Fruit fly (Drosophila melanogaster) whole organism, wandering third instar larva: ENCODE measurements around the gene CG12316.

Experiments
- CG9705 ChIP-seq: fragments of 200-800 bp; sonication (Bioruptor generic); optimal IDR thresholded peaks from 2 replicates; lab custom pipeline; 2018; ENCODE audit warnings: missing biosample characterization, mild to moderate bottlenecking, missing genetic modification characterization
- CrebA ChIP-seq: fragments of 200-800 bp; sonication (Bioruptor generic); optimal IDR thresholded peaks from 2 replicates; lab custom pipeline; 2016; ENCODE audit warnings: missing biosample characterization, mild to moderate bottlenecking, missing genetic modification characterization, borderline replicate concordance
- Dfd ChIP-seq: fragments of >200 bp; optimal IDR thresholded peaks from 2 replicates; lab custom pipeline; 2017; ENCODE audit warnings: missing biosample characterization, missing genetic modification characterization
- Dif ChIP-seq: fragments of 200-275, 200-300 bp; sonication (Bioruptor generic); optimal IDR thresholded peaks from 2 replicates; lab custom pipeline; 2018; ENCODE audit warnings: missing biosample characterization, missing genetic modification characterization; ENCODE audit not compliant: partially characterized antibody
- HLH106 ChIP-seq: fragments of 200-800 bp; optimal IDR thresholded peaks from 3 replicates; lab custom pipeline; 2019; ENCODE audit warnings: missing biosample characterization, mild to moderate bottlenecking, missing genetic modification characterization, moderate library complexity
- Hr78 ChIP-seq: fragments of >200 bp; optimal IDR thresholded peaks from 2 replicates; lab custom pipeline; 2017; ENCODE audit warnings: missing biosample characterization, missing genetic modification characterization
- Jra ChIP-seq: sonication (Bioruptor generic); optimal IDR thresholded peaks from 2 replicates; lab custom pipeline; 2016; ENCODE audit warnings: missing biosample characterization, missing genetic modification characterization
- Mio ChIP-seq: sonication (Bioruptor generic); optimal IDR thresholded peaks from 2 replicates; lab custom pipeline; 2016; ENCODE audit warnings: missing biosample characterization, missing genetic modification characterization
- Myc ChIP-seq: fragments of >200 bp; optimal IDR thresholded peaks from 2 replicates; lab custom pipeline; 2017
- N ChIP-seq: fragments of >200 bp; optimal IDR thresholded peaks from 2 replicates; lab custom pipeline; 2018; ENCODE audit warnings: missing biosample characterization, missing external identifiers, missing genetic modification characterization
- OdsH ChIP-seq: fragments of 200-800 bp; sonication (Bioruptor generic); optimal IDR thresholded peaks from 2 replicates; lab custom pipeline; 2016; ENCODE audit warnings: missing biosample characterization, mild to moderate bottlenecking, missing genetic modification characterization
- Rel ChIP-seq, 2 experiments: fragments of 200-800 bp; sonication (Bioruptor generic) in 1 of 2; optimal IDR thresholded peaks; 2 replicates in 1 of 2; 3 replicates in 1 of 2; lab custom pipeline; 2016 to 2019; ENCODE audit warnings: mild to moderate bottlenecking in 2 of 2, missing biosample characterization in 2 of 2, missing genetic modification characterization in 2 of 2, moderate library complexity in 1 of 2
- Sp1 ChIP-seq: fragments of 200-800 bp; sonication (Bioruptor generic); optimal IDR thresholded peaks from 3 replicates; lab custom pipeline; 2019; ENCODE audit warnings: missing biosample characterization, mild to moderate bottlenecking, missing genetic modification characterization, moderate library complexity
- br ChIP-seq: fragments of 200-800 bp; sonication (Bioruptor generic); optimal IDR thresholded peaks from 2 replicates; lab custom pipeline; 2016; ENCODE audit warnings: missing biosample characterization, missing genetic modification characterization
- brk ChIP-seq: fragments of 200-800 bp; sonication (Bioruptor generic); optimal IDR thresholded peaks from 2 replicates; lab custom pipeline; 2016; ENCODE audit warnings: missing biosample characterization, mild to moderate bottlenecking, missing genetic modification characterization
- dl ChIP-seq, 2 experiments: fragments of 175-275, 200-275 bp in 1 of 2; fragments of 200-275 bp in 1 of 2; sonication (Bioruptor generic); optimal IDR thresholded peaks; lab custom pipeline; 2018; ENCODE audit warnings: mild to moderate bottlenecking in 2 of 2, missing biosample characterization in 2 of 2, missing genetic modification characterization in 2 of 2, moderate library complexity in 2 of 2; ENCODE audit not compliant: partially characterized antibody in 2 of 2, insufficient read depth in 1 of 2
- dmrt93B ChIP-seq: fragments of 200-800 bp; sonication (Bioruptor generic); optimal IDR thresholded peaks from 2 replicates; lab custom pipeline; 2018; ENCODE audit warnings: missing biosample characterization, mild to moderate bottlenecking, missing genetic modification characterization
- dsf ChIP-seq: sonication (Bioruptor generic); optimal IDR thresholded peaks from 2 replicates; lab custom pipeline; 2016; ENCODE audit warnings: missing biosample characterization, missing genetic modification characterization, borderline replicate concordance
- ey ChIP-seq: fragments of 200-800 bp; sonication (Bioruptor generic); optimal IDR thresholded peaks from 2 replicates; lab custom pipeline; 2016; ENCODE audit warnings: missing biosample characterization, missing genetic modification characterization
- foxo ChIP-seq, 2 experiments: fragments of 200-800 bp; sonication (Bioruptor generic); optimal IDR thresholded peaks; 2 replicates in 1 of 2; 3 replicates in 1 of 2; lab custom pipeline; 2016 to 2017; ENCODE audit warnings: missing biosample characterization in 2 of 2, missing genetic modification characterization in 2 of 2
- fru ChIP-seq: fragments of 200-800 bp; sonication (Bioruptor generic); optimal IDR thresholded peaks from 3 replicates; lab custom pipeline; 2016; ENCODE audit warnings: missing biosample characterization, mild to moderate bottlenecking, missing genetic modification characterization
- h ChIP-seq: fragments of 200-800 bp; sonication (Bioruptor generic); optimal IDR thresholded peaks from 3 replicates; lab custom pipeline; 2016; ENCODE audit warnings: missing biosample characterization, mild to moderate bottlenecking, missing genetic modification characterization
- jim ChIP-seq: fragments of 175-275, 200-325 bp; sonication (Bioruptor generic); optimal IDR thresholded peaks from 2 replicates; lab custom pipeline; 2016; ENCODE audit warnings: missing biosample characterization, mild to moderate bottlenecking, missing genetic modification characterization
- lola ChIP-seq: fragments of >200 bp; optimal IDR thresholded peaks from 2 replicates; lab custom pipeline; 2017; ENCODE audit warnings: missing biosample characterization, missing genetic modification characterization
- pan ChIP-seq: fragments of >200 bp; optimal IDR thresholded peaks from 2 replicates; lab custom pipeline; 2017
- psq ChIP-seq: fragments of 200-800 bp; sonication (Bioruptor generic); optimal IDR thresholded peaks from 3 replicates; lab custom pipeline; 2017; ENCODE audit warnings: missing biosample characterization, mild to moderate bottlenecking, missing genetic modification characterization, moderate library complexity
- rgr ChIP-seq: fragments of 200-800 bp; sonication (Bioruptor generic); optimal IDR thresholded peaks from 3 replicates; lab custom pipeline; 2016; ENCODE audit warnings: missing biosample characterization, mild to moderate bottlenecking, missing genetic modification characterization
- sage ChIP-seq: fragments of 200-800 bp; sonication (Bioruptor generic); optimal IDR thresholded peaks from 2 replicates; lab custom pipeline; 2016; ENCODE audit warnings: missing biosample characterization, mild to moderate bottlenecking, missing genetic modification characterization
- sv ChIP-seq: fragments of 200-800 bp; sonication (Bioruptor generic); optimal IDR thresholded peaks from 3 replicates; lab custom pipeline; 2016; ENCODE audit warnings: missing biosample characterization, missing genetic modification characterization
- tai ChIP-seq: sonication (Bioruptor generic); optimal IDR thresholded peaks from 2 replicates; lab custom pipeline; 2016; ENCODE audit warnings: missing biosample characterization, missing genetic modification characterization
- usp ChIP-seq: fragments of >200 bp; optimal IDR thresholded peaks from 2 replicates; lab custom pipeline; 2017; ENCODE audit warnings: missing biosample characterization, missing genetic modification characterization
- woc ChIP-seq: sonication (Bioruptor generic); optimal IDR thresholded peaks from 2 replicates; lab custom pipeline; 2016; ENCODE audit warnings: missing biosample characterization, mild to moderate bottlenecking, missing genetic modification characterization

Gene CG12316

DNA sequence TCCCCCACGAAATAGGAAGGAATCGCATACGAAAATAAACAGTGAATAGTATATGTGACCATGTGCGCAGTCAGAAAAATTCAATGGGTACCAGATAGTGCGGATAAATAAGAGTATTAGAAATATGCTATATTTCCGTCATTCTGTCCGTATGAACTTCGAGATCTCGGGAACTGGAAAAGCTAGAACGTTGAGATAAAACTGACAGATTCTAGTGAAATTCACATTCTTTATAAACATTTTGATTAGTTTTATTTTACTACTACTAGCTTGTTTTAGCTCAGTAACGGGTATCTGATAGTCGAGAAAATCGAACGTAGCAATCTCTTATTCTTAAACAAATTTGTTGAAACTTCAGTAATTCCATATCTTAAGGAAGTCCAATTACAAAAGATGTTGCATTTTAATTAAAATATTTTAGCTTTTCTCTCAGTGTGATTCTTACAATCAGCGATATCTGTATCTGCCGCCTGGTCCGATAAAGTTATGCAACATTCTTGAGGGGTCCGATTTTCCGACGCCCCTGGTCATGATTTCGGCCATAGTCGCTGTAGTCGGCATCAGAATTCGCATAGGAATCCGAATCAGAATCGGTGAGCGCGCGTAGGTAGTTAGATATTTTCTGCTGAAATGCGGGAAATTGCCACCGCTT is 35.8 kb upstream of the CG12316 start:
- no peak for TF ChIP-seq br (GFP tag; lab: Kevin White, UChicago)
- TF ChIP-seq pan (lab: Kevin White, UChicago) = no peak
- TF ChIP-seq usp (GFP tag; lab: Kevin White, UChicago) = no peak
- no peak for TF ChIP-seq sage (GFP tag; lab: Kevin White, UChicago)
- no peak for TF ChIP-seq rgr (GFP tag; lab: Kevin White, UChicago)
- TF ChIP-seq Mio = no peak
- no peak for TF ChIP-seq dsf (GFP tag; lab: Kevin White, UChicago)
- TF ChIP-seq Myc = no peak

DNA sequence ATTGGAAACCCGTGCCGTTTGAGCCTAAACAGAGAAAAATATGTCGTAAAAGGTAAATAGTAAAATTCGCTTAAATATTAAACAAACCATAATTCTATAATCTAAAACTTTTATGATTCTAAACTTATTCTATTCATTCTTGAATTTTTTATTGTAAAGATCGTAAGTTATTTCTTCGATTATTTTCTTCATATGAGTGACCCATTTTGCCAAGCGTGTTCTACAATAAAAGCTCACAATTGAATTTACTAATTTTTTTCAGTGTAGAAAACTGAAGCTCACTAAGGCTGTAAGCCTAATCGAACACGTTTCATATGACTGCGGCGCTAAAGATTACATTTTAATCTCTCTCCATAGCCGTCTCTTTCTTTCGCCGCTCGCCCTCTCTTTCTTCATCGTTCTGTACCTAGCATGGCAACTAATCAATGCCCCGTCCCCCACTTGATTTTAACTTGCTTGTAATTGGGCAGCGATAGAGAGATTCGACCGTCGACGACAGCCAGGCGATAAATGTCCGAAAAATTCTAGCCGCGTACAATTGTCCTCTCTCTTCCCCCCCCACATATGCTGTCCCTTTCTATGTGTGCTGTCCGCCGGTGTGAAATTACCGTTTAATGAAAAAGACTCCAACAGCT is 35.2 kb upstream of the CG12316 start:
- TF ChIP-seq lola (GFP tag; lab: Kevin White, UChicago) = no peak
- no peak for TF ChIP-seq usp (GFP tag; lab: Kevin White, UChicago)
- TF ChIP-seq Myc = no peak
- TF ChIP-seq Hr78 = no peak
- no peak for TF ChIP-seq CrebA (GFP tag; lab: Kevin White, UChicago)
- no peak for TF ChIP-seq OdsH (GFP tag; lab: Kevin White, UChicago)
- TF ChIP-seq Dif = no peak
- TF ChIP-seq foxo (GFP tag; optimal IDR thresholded peaks at IDR 0.05; lab: Kevin White, UChicago) = no peak
- TF ChIP-seq, all 38 proteins: peak for 0

DNA sequence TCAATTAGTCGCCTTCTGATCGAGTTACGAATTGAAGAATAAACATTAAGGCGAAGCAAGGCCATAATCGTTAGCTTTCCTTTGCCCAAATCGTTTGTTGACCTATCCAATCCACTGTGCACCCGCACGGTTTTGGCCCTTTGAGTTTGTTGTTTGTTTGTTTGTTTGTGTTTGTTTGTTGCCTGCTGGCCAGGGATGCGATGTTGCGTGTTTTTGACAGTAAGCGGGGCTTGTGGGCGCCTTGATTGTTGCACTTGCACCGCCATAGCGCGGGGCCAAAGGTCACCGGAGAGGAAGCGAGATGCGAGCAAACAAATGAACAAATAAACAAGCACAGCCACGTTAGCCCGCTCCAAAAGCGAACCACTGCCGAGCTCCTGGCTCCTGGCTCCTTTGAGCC is 33.1 kb upstream of the CG12316 start:
- TF ChIP-seq N (no peak), brk (GFP tag; lab: Kevin White, UChicago) (no peak), lola (GFP tag; lab: Kevin White, UChicago) (no peak), woc (GFP tag; lab: Kevin White, UChicago) (no peak), Dfd (no peak), psq (no peak), sv (GFP tag; lab: Kevin White, UChicago) (no peak), CrebA (GFP tag; lab: Kevin White, UChicago) (no peak), dmrt93B (GFP tag; lab: Kevin White, UChicago) (no peak), Jra (GFP tag; lab: Kevin White, UChicago) (no peak), h (GFP tag; lab: Kevin White, UChicago) (no peak)

DNA sequence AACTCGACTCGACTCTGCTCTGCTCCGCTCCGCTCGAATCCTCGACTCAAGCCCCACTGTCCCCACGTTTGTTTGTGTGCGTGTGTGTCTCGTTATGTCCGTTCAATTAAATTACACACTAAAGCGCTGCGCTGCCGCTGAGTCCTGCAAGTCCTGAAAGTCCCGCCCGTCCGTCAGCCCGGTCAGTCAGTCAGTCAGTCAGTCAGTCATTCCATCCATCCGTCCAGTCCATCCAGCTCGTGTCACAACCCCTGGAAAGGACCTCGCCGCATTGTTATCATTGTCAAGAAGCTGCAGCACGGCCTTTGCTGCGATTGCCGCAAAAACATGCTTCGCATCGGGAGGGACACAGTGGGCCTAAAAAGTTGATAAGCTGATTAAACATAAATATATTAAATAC is 32.3 kb upstream of the CG12316 start:
- no peak for TF ChIP-seq Hr78
- TF ChIP-seq Dfd = peak; percentile 24
- no peak for TF ChIP-seq Myc

DNA sequence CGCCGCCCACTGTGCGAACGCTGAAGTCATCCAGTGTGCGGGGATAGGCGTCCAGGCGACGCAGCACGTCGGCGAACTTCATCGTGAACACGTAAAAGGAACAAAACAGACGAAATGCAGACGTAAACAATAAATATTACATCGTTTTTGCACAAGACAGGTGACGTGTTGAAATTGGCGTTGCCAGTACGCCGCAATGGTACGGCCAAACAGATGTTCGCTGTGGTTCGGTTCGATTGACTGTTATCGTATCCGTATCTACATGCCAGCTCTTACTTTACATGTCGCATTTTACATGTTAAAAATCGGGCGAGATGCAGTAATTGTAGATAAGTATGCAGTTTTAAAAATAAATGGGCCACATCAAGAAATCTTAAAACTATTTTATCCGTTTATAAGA is 26.7 kb upstream of the CG12316 start, which contains the start of gene CG7011:
Gene CG7011, minus strand, starts transcription at position 215 of the 400 bp plus-strand sequence.
- TF ChIP-seq sage (GFP tag; lab: Kevin White, UChicago) (no peak), jim (no peak), CG9705 (GFP tag; lab: Kevin White, UChicago) (no peak), HLH106 (tag; lab: Kevin White, UChicago) (no peak), Jra (GFP tag; lab: Kevin White, UChicago) (no peak), pan (lab: Kevin White, UChicago) (no peak), sv (GFP tag; lab: Kevin White, UChicago) (no peak), N (no peak), foxo (GFP tag; optimal IDR thresholded peaks at IDR 0.05; lab: Kevin White, UChicago) (no peak), psq (no peak), Myc (no peak), rgr (GFP tag; lab: Kevin White, UChicago) (no peak), usp (GFP tag; lab: Kevin White, UChicago) (no peak), h (GFP tag; lab: Kevin White, UChicago) (no peak), woc (GFP tag; lab: Kevin White, UChicago) (no peak), fru (no peak), Sp1 (no peak)

DNA sequence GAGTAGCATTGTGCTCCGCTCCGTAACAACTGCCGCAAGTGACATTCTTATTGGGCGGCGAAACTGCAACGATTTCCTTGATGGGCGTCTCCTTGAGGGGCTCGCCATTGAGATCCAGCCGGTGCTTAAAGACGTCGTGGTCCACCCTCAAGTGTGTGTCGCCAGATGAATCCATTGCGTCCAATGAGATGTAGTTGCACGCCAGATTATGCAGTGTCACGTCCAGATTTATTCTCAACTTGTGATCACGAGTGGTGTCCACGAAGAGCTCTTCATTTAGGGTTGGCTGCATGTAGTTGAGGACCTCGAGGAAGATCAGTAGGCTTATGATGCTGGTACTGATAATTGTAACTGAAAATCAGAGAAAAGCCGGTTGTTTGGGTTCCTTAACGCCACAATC is 26.3 kb upstream of the CG12316 start:
- TF ChIP-seq tai (GFP tag; lab: Kevin White, UChicago) (no peak), h (GFP tag; lab: Kevin White, UChicago) (no peak), Rel (GFP tag; optimal IDR thresholded peaks at IDR 0.05; lab: Kevin White, UChicago) (no peak), Rel (tag; optimal IDR thresholded peaks at IDR 0.05; lab: Kevin White, UChicago) (no peak), OdsH (GFP tag; lab: Kevin White, UChicago) (no peak), Sp1 (no peak), foxo (GFP tag; optimal IDR thresholded peaks at IDR 0.05; lab: Kevin White, UChicago) (no peak), Hr78 (no peak), Mio (no peak), dsf (GFP tag; lab: Kevin White, UChicago) (no peak), psq (no peak), br (GFP tag; lab: Kevin White, UChicago) (no peak), dl (GFP tag; optimal IDR thresholded peaks at IDR 0.05; lab: Kevin White, UChicago; ENCODE audit: insufficient read depth in 1 of 2, partially characterized antibody in 2 of 2) (no peak), ey (GFP tag; lab: Kevin White, UChicago) (no peak), jim (no peak), pan (lab: Kevin White, UChicago) (no peak), dmrt93B (GFP tag; lab: Kevin White, UChicago) (no peak)
- TF ChIP-seq, all 38 proteins: peak for 0
